Worm (Caenorhabditis elegans) whole organism, L2 larva: ENCODE results near the gene bir-2.

Experiments used
- C34F6.9 ChIP-seq: fragments of 150-350 bp; optimal IDR thresholded peaks from 2 replicates; lab custom pipeline; 2014; ENCODE audit warnings: missing biosample characterization, missing genetic modification characterization
- F13H6.1 ChIP-seq: sonication (generic microtip); optimal IDR thresholded peaks from 2 replicates; lab custom pipeline; 2016; ENCODE audit warnings: missing genetic modification characterization, missing compliant biosample characterization
- R02D3.7 ChIP-seq: fragments of 150-350 bp; optimal IDR thresholded peaks from 2 replicates; lab custom pipeline; 2014; ENCODE audit warnings: missing biosample characterization, missing genetic modification characterization
- Y55F3AM.14 ChIP-seq: fragments of 200-800 bp; sonication (Bioruptor generic); optimal IDR thresholded peaks from 2 replicates; lab custom pipeline; 2018; ENCODE audit warnings: mild to moderate bottlenecking, missing genetic modification characterization, missing compliant biosample characterization
- alr-1 ChIP-seq: fragments of 150-350 bp; optimal IDR thresholded peaks from 2 replicates; lab custom pipeline; 2014; ENCODE audit warnings: missing biosample characterization, missing genetic modification characterization
- aly-2 ChIP-seq: fragments of 150-350 bp; optimal IDR thresholded peaks from 2 replicates; lab custom pipeline; 2014; ENCODE audit warnings: missing biosample characterization, missing genetic modification characterization
- blmp-1 ChIP-seq: sonication (generic microtip); optimal IDR thresholded peaks from 2 replicates; lab custom pipeline; 2017; ENCODE audit warnings: missing genetic modification characterization, mild to moderate bottlenecking, missing compliant biosample characterization, antibody characterized with exemption, moderate library complexity; ENCODE audit not compliant: insufficient read depth
- ceh-82 ChIP-seq: fragments of 150-350 bp; optimal IDR thresholded peaks from 2 replicates; lab custom pipeline; 2014; ENCODE audit warnings: missing biosample characterization, missing genetic modification characterization
- crh-2 ChIP-seq: sonication (generic microtip); optimal IDR thresholded peaks from 2 replicates; lab custom pipeline; 2017; ENCODE audit warnings: missing biosample characterization, missing genetic modification characterization
- dmd-4 ChIP-seq: sonication (generic microtip); optimal IDR thresholded peaks from 2 replicates; lab custom pipeline; 2017; ENCODE audit warnings: missing biosample characterization, missing genetic modification characterization
- egl-27 ChIP-seq: sonication (generic microtip); optimal IDR thresholded peaks from 3 replicates; lab custom pipeline; 2017; ENCODE audit warnings: missing biosample characterization, missing genetic modification reagents, missing genetic modification characterization
- elt-1 ChIP-seq: fragments of 150-350 bp; optimal IDR thresholded peaks from 2 replicates; lab custom pipeline; 2014; ENCODE audit warnings: missing biosample characterization, missing genetic modification characterization
- elt-3 ChIP-seq: sonication (generic microtip); optimal IDR thresholded peaks from 2 replicates; lab custom pipeline; 2017; ENCODE audit warnings: missing biosample characterization, missing genetic modification characterization
- fos-1 ChIP-seq: fragments of 150-350 bp; optimal IDR thresholded peaks from 2 replicates; lab custom pipeline; 2014; ENCODE audit warnings: missing biosample characterization, missing genetic modification characterization
- gmeb-1 ChIP-seq: fragments of 150-350 bp; optimal IDR thresholded peaks from 2 replicates; lab custom pipeline; 2014; ENCODE audit warnings: missing biosample characterization, missing genetic modification characterization
- lin-11 ChIP-seq: fragments of 150-350 bp; sonication (generic microtip); optimal IDR thresholded peaks from 2 replicates; lab custom pipeline; 2014; ENCODE audit warnings: missing biosample characterization, missing genetic modification characterization, inconsistent platforms, mixed read lengths
- lsy-2 ChIP-seq, 2 experiments: fragments of 150-350 bp in 1 of 2; sonication (generic microtip) in 1 of 2; optimal IDR thresholded peaks; 2 replicates each; lab custom pipeline; 2014 to 2017; ENCODE audit warnings: missing biosample characterization in 2 of 2, missing genetic modification characterization in 2 of 2
- mab-5 ChIP-seq: fragments of 150-350 bp; optimal IDR thresholded peaks from 2 replicates; lab custom pipeline; 2014; ENCODE audit warnings: missing biosample characterization, missing genetic modification characterization
- mbf-1 ChIP-seq: sonication (generic microtip); optimal IDR thresholded peaks from 2 replicates; lab custom pipeline; 2017; ENCODE audit warnings: missing biosample characterization, missing genetic modification characterization
- mdl-1 ChIP-seq, 2 experiments: fragments of 150-350 bp in 1 of 2; sonication (generic microtip) in 1 of 2; optimal IDR thresholded peaks; 2 replicates each; lab custom pipeline; 2017; ENCODE audit warnings: missing biosample characterization in 2 of 2, missing genetic modification characterization in 2 of 2
- nhr-10 ChIP-seq: sonication (generic microtip); optimal IDR thresholded peaks from 2 replicates; lab custom pipeline; 2017; ENCODE audit warnings: missing biosample characterization, missing genetic modification characterization
- nhr-11 ChIP-seq: fragments of 150-350 bp; optimal IDR thresholded peaks from 2 replicates; lab custom pipeline; 2014; ENCODE audit warnings: missing biosample characterization, missing genetic modification characterization
- nhr-21 ChIP-seq: fragments of 150-350 bp; optimal IDR thresholded peaks from 2 replicates; lab custom pipeline; 2014; ENCODE audit warnings: missing biosample characterization, missing genetic modification characterization
- nhr-237 ChIP-seq: fragments of 150-350 bp; optimal IDR thresholded peaks from 2 replicates; lab custom pipeline; 2014; ENCODE audit warnings: missing biosample characterization, missing genetic modification characterization
- nhr-25 ChIP-seq: fragments of 150-350 bp; sonication (generic microtip); optimal IDR thresholded peaks from 3 replicates; lab custom pipeline; 2014; ENCODE audit warnings: missing biosample characterization, missing genetic modification characterization
- nhr-6 ChIP-seq: fragments of 150-350 bp; optimal IDR thresholded peaks from 2 replicates; lab custom pipeline; 2014; ENCODE audit warnings: missing biosample characterization, missing genetic modification characterization
- nhr-77 ChIP-seq: fragments of 150-350 bp; optimal IDR thresholded peaks from 2 replicates; lab custom pipeline; 2014; ENCODE audit warnings: missing biosample characterization, missing genetic modification characterization
- peb-1 ChIP-seq: fragments of 150-350 bp; optimal IDR thresholded peaks from 2 replicates; lab custom pipeline; 2014; ENCODE audit warnings: missing biosample characterization, missing genetic modification characterization
- sem-4 ChIP-seq: fragments of 150-350 bp; optimal IDR thresholded peaks from 2 replicates; lab custom pipeline; 2014; ENCODE audit warnings: missing biosample characterization, missing genetic modification reagents, missing genetic modification characterization
- skn-1 ChIP-seq: sonication (generic microtip); optimal IDR thresholded peaks from 2 replicates; lab custom pipeline; 2017; ENCODE audit warnings: missing biosample characterization, missing genetic modification characterization
- sma-3 ChIP-seq: sonication (generic microtip); optimal IDR thresholded peaks from 2 replicates; lab custom pipeline; 2016; ENCODE audit warnings: missing genetic modification reagents, missing genetic modification characterization, missing compliant biosample characterization
- sma-9 ChIP-seq, 2 experiments: fragments of 150-350 bp in 1 of 2; sonication (generic microtip) in 1 of 2; optimal IDR thresholded peaks; 2 replicates each; lab custom pipeline; 2014 to 2016; ENCODE audit warnings: missing genetic modification characterization in 2 of 2, mild to moderate bottlenecking in 1 of 2, missing biosample characterization in 1 of 2, missing compliant biosample characterization in 1 of 2, missing genetic modification reagents in 1 of 2, moderate library complexity in 1 of 2
- snpc-4 ChIP-seq: fragments of 150-350 bp; optimal IDR thresholded peaks from 2 replicates; lab custom pipeline; 2014; ENCODE audit warnings: missing biosample characterization, missing genetic modification characterization
- unc-55 ChIP-seq: fragments of 150-350 bp; sonication (generic microtip); optimal IDR thresholded peaks from 3 replicates; lab custom pipeline; 2014; ENCODE audit warnings: missing biosample characterization, missing genetic modification reagents, missing genetic modification characterization
- unc-62 ChIP-seq: fragments of 150-350 bp; optimal IDR thresholded peaks from 2 replicates; lab custom pipeline; 2014; ENCODE audit warnings: missing biosample characterization, missing genetic modification reagents, missing genetic modification characterization
- zag-1 ChIP-seq: fragments of 150-350 bp; optimal IDR thresholded peaks from 2 replicates; lab custom pipeline; 2014; ENCODE audit warnings: missing biosample characterization, missing genetic modification characterization
- ztf-1 ChIP-seq: fragments of 200-800 bp; sonication (Bioruptor generic); conservative IDR thresholded peaks from 2 replicates; pipeline ENCODE4 v1.3.6; 2022; ENCODE audit warnings: missing genetic modification characterization, missing compliant biosample characterization
- ztf-4 ChIP-seq: fragments of 150-350 bp; optimal IDR thresholded peaks from 2 replicates; lab custom pipeline; 2014; ENCODE audit warnings: missing biosample characterization, missing genetic modification characterization

The bir-2 gene

ce11 chrV:13575866-13576265 is 7.2 kb downstream of the bir-2 start:
- TF ChIP-seq skn-1 (tag; lab: Kevin White, UChicago) (no peak), sem-4 (tag; lab: Kevin White, UChicago) (no peak), gmeb-1 (no peak), elt-3 (tag; lab: Kevin White, UChicago) (no peak), unc-55 (GFP tag; lab: Kevin White, UChicago) (no peak), F13H6.1 (no peak), aly-2 (tag; lab: Kevin White, UChicago) (no peak), sma-3 (GFP tag; lab: Kevin White, UChicago) (no peak), unc-62 (GFP tag; lab: Kevin White, UChicago) (no peak), Y55F3AM.14 (GFP tag; lab: Kevin White, UChicago) (no peak), ztf-1 (no peak), egl-27 (tag; lab: Kevin White, UChicago) (no peak), nhr-77 (no peak), nhr-6 (no peak), nhr-25 (tag; lab: Kevin White, UChicago) (no peak), lsy-2 (tag; optimal IDR thresholded peaks at IDR 0.05; lab: Kevin White, UChicago) (no peak), zag-1 (tag; lab: Kevin White, UChicago) (no peak)

- TF ChIP-seq sma-9 (GFP tag; optimal IDR thresholded peaks at IDR 0.05; lab: Kevin White, UChicago) (peak; percentile 28), sma-9 (tag; optimal IDR thresholded peaks at IDR 0.05; lab: Kevin White, UChicago) (no peak), gmeb-1 (peak; percentile 7), fos-1 (peak; percentile 93), C34F6.9 (tag; lab: Kevin White, UChicago) (no peak), mbf-1 (tag; lab: Kevin White, UChicago) (no peak)
These were observed 8.2 kb downstream of the bir-2 start for ce11 chrV:13576828-13577227.

- TF ChIP-seq nhr-11 (tag; lab: Kevin White, UChicago) (no peak), fos-1 (peak; percentile 88), mab-5 (tag; lab: Kevin White, UChicago) (no peak), ceh-82 (tag; lab: Kevin White, UChicago) (no peak), elt-1 (tag; lab: Kevin White, UChicago) (no peak), blmp-1 (no peak), mbf-1 (tag; lab: Kevin White, UChicago) (no peak), skn-1 (tag; lab: Kevin White, UChicago) (no peak)
These were observed 8.8 kb downstream of the bir-2 start for ce11 chrV:13577463-13577862.

ce11 chrV:13578637-13579036 is 10.0 kb downstream of the bir-2 start, which contains the start of gene C50B8.6:
Gene C50B8.6 (plus strand): TSS chrV:13578972.
- TF ChIP-seq egl-27 (tag; lab: Kevin White, UChicago): no peak
- TF ChIP-seq fos-1: peak; percentile 60
- no peak for TF ChIP-seq nhr-21 (tag; lab: Kevin White, UChicago)
- TF ChIP-seq Y55F3AM.14 (GFP tag; lab: Kevin White, UChicago): no peak
- TF ChIP-seq, all 48 proteins: peak for 1

- TF ChIP-seq mdl-1 (tag; optimal IDR thresholded peaks at IDR 0.05; lab: Kevin White, UChicago): no peak
- TF ChIP-seq nhr-237 (tag; lab: Kevin White, UChicago): no peak
- no peak for TF ChIP-seq elt-1 (tag; lab: Kevin White, UChicago)
- no peak for TF ChIP-seq alr-1
- no peak for TF ChIP-seq snpc-4
- no peak for TF ChIP-seq nhr-77
- TF ChIP-seq sma-9 (GFP tag; optimal IDR thresholded peaks at IDR 0.05; lab: Kevin White, UChicago): no peak
- no peak for TF ChIP-seq sma-9 (tag; optimal IDR thresholded peaks at IDR 0.05; lab: Kevin White, UChicago)
- TF ChIP-seq F13H6.1: peak; percentile 15
- TF ChIP-seq R02D3.7 (tag; lab: Kevin White, UChicago): no peak
- TF ChIP-seq fos-1: peak; percentile 74
- TF ChIP-seq aly-2 (tag; lab: Kevin White, UChicago): no peak
- no peak for TF ChIP-seq nhr-21 (tag; lab: Kevin White, UChicago)
These were observed 12.0 kb downstream of the bir-2 start, which contains the start of gene C50B8.5 for ce11 chrV:13580696-13581095. Gene C50B8.5 (plus strand): TSS chrV:13580968.

- TF ChIP-seq peb-1 (tag; lab: Kevin White, UChicago): no peak
- TF ChIP-seq mbf-1 (tag; lab: Kevin White, UChicago): no peak
- no peak for TF ChIP-seq nhr-237 (tag; lab: Kevin White, UChicago)
- no peak for TF ChIP-seq dmd-4 (tag; lab: Kevin White, UChicago)
- TF ChIP-seq crh-2 (tag; lab: Kevin White, UChicago): no peak
- TF ChIP-seq ztf-1: no peak
- TF ChIP-seq unc-62 (GFP tag; lab: Kevin White, UChicago): no peak
- no peak for TF ChIP-seq nhr-6
- TF ChIP-seq nhr-10 (tag; lab: Kevin White, UChicago): no peak
- TF ChIP-seq gmeb-1: no peak
- no peak for TF ChIP-seq ztf-4 (tag; lab: Kevin White, UChicago)
- TF ChIP-seq C34F6.9 (tag; lab: Kevin White, UChicago): no peak
- no peak for TF ChIP-seq nhr-77
- no peak for TF ChIP-seq F13H6.1
- no peak for TF ChIP-seq elt-1 (tag; lab: Kevin White, UChicago)
- no peak for TF ChIP-seq mab-5 (tag; lab: Kevin White, UChicago)
- TF ChIP-seq lin-11 (tag; lab: Kevin White, UChicago): no peak
- TF ChIP-seq sma-9 (GFP tag; optimal IDR thresholded peaks at IDR 0.05; lab: Kevin White, UChicago): no peak
- TF ChIP-seq sma-9 (tag; optimal IDR thresholded peaks at IDR 0.05; lab: Kevin White, UChicago): no peak
These were observed 15.8 kb downstream of the bir-2 start, which contains the start of gene F53F4.1 for ce11 chrV:13584484-13584883. Gene F53F4.1 (plus strand): TSS chrV:13584784.
